Worm (Caenorhabditis elegans) whole organism, L4 larva: ENCODE measurements around the gene kin-26.

Experiments used
- F26F4.8 ChIP-seq: fragments of 200-800 bp; sonication (Bioruptor generic); conservative IDR thresholded peaks from 2 replicates; pipeline ENCODE4 v1.3.6; 2022; ENCODE audit warnings: missing genetic modification characterization, missing compliant biosample characterization
- F37D6.2 ChIP-seq: sonication (generic microtip); optimal IDR thresholded peaks from 2 replicates; lab custom pipeline; 2016; ENCODE audit warnings: mild to moderate bottlenecking, missing genetic modification characterization, missing compliant biosample characterization
- F44E2.7 ChIP-seq: fragments of 200-800 bp; sonication (Bioruptor generic); IDR thresholded peaks from 2 replicates; pipeline ENCODE4 v2.1.2; 2022; ENCODE audit warnings: missing genetic modification characterization, missing compliant biosample characterization
- F49E8.2 ChIP-seq: sonication (generic microtip); optimal IDR thresholded peaks from 2 replicates; lab custom pipeline; 2016; ENCODE audit warnings: missing compliant biosample characterization, mild to moderate bottlenecking, missing genetic modification characterization, borderline replicate concordance
- Y105C5A.15 ChIP-seq: fragments of 200-800 bp; sonication (Bioruptor generic); IDR thresholded peaks from 2 replicates; pipeline ENCODE4 v1.3.6; 2022; ENCODE audit warnings: missing genetic modification characterization, missing compliant biosample characterization
- Y5F2A.4 ChIP-seq: fragments of 200-800 bp; sonication (Bioruptor generic); optimal IDR thresholded peaks from 2 replicates; lab custom pipeline; 2018; ENCODE audit warnings: mild to moderate bottlenecking, missing genetic modification characterization, missing compliant biosample characterization
- ZK337.2 ChIP-seq: fragments of 200-800 bp; sonication (Bioruptor generic); IDR thresholded peaks from 2 replicates; pipeline ENCODE4 v1.3.6; 2022; ENCODE audit warnings: missing genetic modification reagents, missing genetic modification characterization, missing compliant biosample characterization
- aha-1 ChIP-seq: fragments of 150-350 bp; peaks from one replicate; lab custom pipeline; 2014; ENCODE audit warnings: missing biosample characterization, missing genetic modification characterization
- aly-2 ChIP-seq: sonication (generic microtip); optimal IDR thresholded peaks from 2 replicates; lab custom pipeline; 2018; ENCODE audit warnings: missing biosample characterization, missing genetic modification characterization
- ceh-20 ChIP-seq: fragments of 200-800 bp; sonication (Bioruptor generic); IDR thresholded peaks from 2 replicates; pipeline ENCODE4 v1.3.6; 2022; ENCODE audit warnings: missing genetic modification reagents, missing genetic modification characterization, missing compliant biosample characterization
- ceh-28 ChIP-seq: fragments of 150-350 bp; optimal IDR thresholded peaks from 2 replicates; lab custom pipeline; 2014; ENCODE audit warnings: missing biosample characterization, missing genetic modification reagents, missing genetic modification characterization
- ceh-32 ChIP-seq: sonication (generic microtip); optimal IDR thresholded peaks from 2 replicates; lab custom pipeline; 2016; ENCODE audit warnings: mild to moderate bottlenecking, missing genetic modification characterization, missing compliant biosample characterization; ENCODE audit not compliant: poor library complexity
- ceh-62 ChIP-seq: sonication (generic microtip); optimal IDR thresholded peaks from 2 replicates; lab custom pipeline; 2017; ENCODE audit warnings: missing biosample characterization, missing genetic modification characterization
- ceh-82 ChIP-seq: sonication (generic microtip); optimal IDR thresholded peaks from 2 replicates; lab custom pipeline; 2017; ENCODE audit warnings: missing biosample characterization, missing genetic modification characterization
- ces-1 ChIP-seq: fragments of 150-350 bp; sonication (generic microtip); optimal IDR thresholded peaks from 4 replicates; lab custom pipeline; 2014; ENCODE audit warnings: missing biosample characterization, missing genetic modification reagents, missing genetic modification characterization
- ctbp-1 ChIP-seq: fragments of 200-800 bp; sonication (Bioruptor generic); IDR thresholded peaks from 2 replicates; pipeline ENCODE4 v1.3.6; 2022; ENCODE audit warnings: missing genetic modification reagents, missing genetic modification characterization, missing compliant biosample characterization
- daf-16 ChIP-seq, 3 experiments: sonication (generic microtip); optimal IDR thresholded peaks; 2 replicates each; lab custom pipeline; 2016 to 2017; ENCODE audit warnings: missing genetic modification characterization in 3 of 3, missing genetic modification reagents in 3 of 3, mild to moderate bottlenecking in 2 of 3, missing compliant biosample characterization in 2 of 3, missing biosample characterization in 1 of 3, moderate library complexity in 1 of 3
- dmd-6 ChIP-seq: fragments of 200-800 bp; sonication (Bioruptor generic); IDR thresholded peaks from 2 replicates; pipeline ENCODE4 v1.3.6; 2022; ENCODE audit warnings: missing genetic modification reagents, missing genetic modification characterization, missing compliant biosample characterization
- dve-1 ChIP-seq: sonication (generic microtip); optimal IDR thresholded peaks from 2 replicates; lab custom pipeline; 2017; ENCODE audit warnings: antibody characterized with exemption, mild to moderate bottlenecking, missing genetic modification characterization, missing compliant biosample characterization; ENCODE audit not compliant: insufficient read depth
- fkh-10 ChIP-seq: fragments of 150-350 bp; optimal IDR thresholded peaks from 2 replicates; lab custom pipeline; 2014; ENCODE audit warnings: missing biosample characterization, missing genetic modification reagents, missing genetic modification characterization
- hif-1 ChIP-seq, 2 experiments: sonication (generic microtip); optimal IDR thresholded peaks; 2 replicates each; lab custom pipeline; 2016 to 2017; ENCODE audit warnings: missing compliant biosample characterization in 2 of 2, missing genetic modification characterization in 2 of 2, missing genetic modification reagents in 2 of 2, missing genotype in 2 of 2, mild to moderate bottlenecking in 1 of 2
- hlh-11 ChIP-seq: fragments of 200-800 bp; sonication (Bioruptor generic); optimal IDR thresholded peaks from 2 replicates; lab custom pipeline; 2018; ENCODE audit warnings: mild to moderate bottlenecking, missing genetic modification characterization, missing compliant biosample characterization
- jun-1 ChIP-seq: fragments of 150-350 bp; optimal IDR thresholded peaks from 2 replicates; lab custom pipeline; 2014; ENCODE audit warnings: missing biosample characterization, missing genetic modification reagents, missing genetic modification characterization
- lim-7 ChIP-seq: fragments of 200-800 bp; sonication (Bioruptor generic); IDR thresholded peaks from 2 replicates; pipeline ENCODE4 v1.3.6; 2022; ENCODE audit warnings: missing genetic modification characterization, missing compliant biosample characterization
- lin-39 ChIP-seq: fragments of 150-350 bp; optimal IDR thresholded peaks from 2 replicates; lab custom pipeline; 2014; ENCODE audit warnings: missing biosample characterization, missing genetic modification reagents, missing genetic modification characterization
- lsy-2 ChIP-seq, 2 experiments: fragments of 150-350 bp in 1 of 2; sonication (generic microtip) in 1 of 2; optimal IDR thresholded peaks; 2 replicates each; lab custom pipeline; 2014 to 2017; ENCODE audit warnings: missing biosample characterization in 2 of 2, missing genetic modification characterization in 2 of 2
- madf-5 ChIP-seq, 2 experiments: fragments of 200-800 bp; sonication (Bioruptor generic); IDR thresholded peaks; 2 replicates each; pipeline ENCODE4 v1.3.6; 2022; ENCODE audit warnings: missing compliant biosample characterization in 2 of 2, missing genetic modification characterization in 2 of 2
- mdl-1 ChIP-seq, 2 experiments: fragments of 150-350 bp in 1 of 2; sonication (generic microtip) in 1 of 2; optimal IDR thresholded peaks; 2 replicates each; lab custom pipeline; 2014 to 2017; ENCODE audit warnings: missing biosample characterization in 2 of 2, missing genetic modification characterization in 2 of 2
- mdt-29 ChIP-seq: fragments of 200-800 bp; sonication (Bioruptor generic); IDR thresholded peaks from 2 replicates; pipeline ENCODE4 v1.3.6; 2022; ENCODE audit warnings: missing genetic modification reagents, missing genetic modification characterization, missing compliant biosample characterization
- mxl-3 ChIP-seq: fragments of 200-800 bp; sonication (Bioruptor generic); optimal IDR thresholded peaks from 2 replicates; lab custom pipeline; 2018; ENCODE audit warnings: mild to moderate bottlenecking, missing genetic modification characterization, missing compliant biosample characterization
- nhr-10 ChIP-seq: fragments of 150-350 bp; optimal IDR thresholded peaks from 2 replicates; lab custom pipeline; 2014; ENCODE audit warnings: missing biosample characterization, missing genetic modification characterization
- nhr-102 ChIP-seq: sonication (generic microtip); optimal IDR thresholded peaks from 2 replicates; lab custom pipeline; 2016; ENCODE audit warnings: mild to moderate bottlenecking, missing genetic modification characterization, moderate library complexity, missing compliant biosample characterization
- nhr-25 ChIP-seq: sonication (generic microtip); optimal IDR thresholded peaks from 2 replicates; lab custom pipeline; 2017; ENCODE audit warnings: missing genetic modification characterization, mild to moderate bottlenecking, missing compliant biosample characterization, antibody characterized with exemption, moderate library complexity, borderline replicate concordance; ENCODE audit not compliant: insufficient read depth
- nhr-28 ChIP-seq: fragments of 150-350 bp; optimal IDR thresholded peaks from 2 replicates; lab custom pipeline; 2014; ENCODE audit warnings: missing biosample characterization, missing genetic modification characterization
- nhr-41 ChIP-seq: fragments of 200-800 bp; sonication (Bioruptor generic); IDR thresholded peaks from 2 replicates; pipeline ENCODE4 v1.3.6; 2022; ENCODE audit warnings: missing genetic modification reagents, missing genetic modification characterization, missing compliant biosample characterization
- nhr-42 ChIP-seq: fragments of 200-800 bp; sonication (Bioruptor generic); IDR thresholded peaks from 2 replicates; pipeline ENCODE4 v1.3.6; 2022; ENCODE audit warnings: missing genetic modification characterization, missing compliant biosample characterization
- nhr-48 ChIP-seq: sonication (generic microtip); optimal IDR thresholded peaks from 2 replicates; lab custom pipeline; 2016; ENCODE audit warnings: mild to moderate bottlenecking, missing genetic modification characterization, missing compliant biosample characterization
- nhr-76 ChIP-seq: fragments of 150-350 bp; optimal IDR thresholded peaks from 2 replicates; lab custom pipeline; 2014; ENCODE audit warnings: missing biosample characterization, missing genetic modification characterization
- nhr-77 ChIP-seq: fragments of 150-350 bp; optimal IDR thresholded peaks from 2 replicates; lab custom pipeline; 2014; ENCODE audit warnings: missing biosample characterization, missing genetic modification characterization
- php-3 ChIP-seq: fragments of 200-800 bp; sonication (Bioruptor generic); IDR thresholded peaks from 2 replicates; pipeline ENCODE4 v1.3.6; 2022; ENCODE audit warnings: missing genetic modification reagents, missing genetic modification characterization, missing compliant biosample characterization
- pqm-1 ChIP-seq: sonication (generic microtip); optimal IDR thresholded peaks from 2 replicates; lab custom pipeline; 2017; ENCODE audit warnings: missing biosample characterization, missing genetic modification characterization
- rbr-2 ChIP-seq: sonication (generic microtip); optimal IDR thresholded peaks from 2 replicates; lab custom pipeline; 2016; ENCODE audit warnings: missing genotype, missing genetic modification characterization, missing compliant biosample characterization
- skn-1 ChIP-seq: fragments of 150-350 bp; optimal IDR thresholded peaks from 2 replicates; lab custom pipeline; 2014; ENCODE audit warnings: missing biosample characterization, missing genetic modification characterization
- tra-1 ChIP-seq: fragments of 200-800 bp; sonication (Bioruptor generic); IDR thresholded peaks from 2 replicates; pipeline ENCODE4 v1.3.6; 2022; ENCODE audit warnings: missing genetic modification reagents, missing genetic modification characterization, missing compliant biosample characterization
- unc-39 ChIP-seq: sonication (generic microtip); optimal IDR thresholded peaks from 2 replicates; lab custom pipeline; 2017; ENCODE audit warnings: missing biosample characterization, missing genetic modification characterization
- ztf-7 ChIP-seq: fragments of 150-350 bp; optimal IDR thresholded peaks from 2 replicates; lab custom pipeline; 2014; ENCODE audit warnings: missing biosample characterization, missing genetic modification characterization

The kin-26 gene

ce11 chrIV:7836030-7836429 is 41.7 kb downstream of the kin-26 start:
- no peak for TF ChIP-seq madf-5 (GFP tag; IDR thresholded peaks at IDR 0.05; lab: Robert Waterston, UW)
- TF ChIP-seq mdl-1 (tag; optimal IDR thresholded peaks at IDR 0.05; lab: Kevin White, UChicago), result peak in 1 of 2 experiments; percentile 0
- TF ChIP-seq dmd-6 (GFP tag; lab: Robert Waterston, UW), result no peak
- no peak for TF ChIP-seq dve-1 (tag; lab: Kevin White, UChicago)
- TF ChIP-seq nhr-102 (tag; lab: Kevin White, UChicago), result no peak
- no peak for TF ChIP-seq F44E2.7
- no peak for TF ChIP-seq ctbp-1 (GFP tag; lab: Robert Waterston, UW)
- no peak for TF ChIP-seq fkh-10 (GFP tag; lab: Kevin White, UChicago)
- no peak for TF ChIP-seq nhr-10
- peak in 1 of 2 experiments; percentile 18 for TF ChIP-seq lsy-2 (tag; optimal IDR thresholded peaks at IDR 0.05; lab: Kevin White, UChicago)
- TF ChIP-seq nhr-25 (tag; lab: Kevin White, UChicago), result peak; percentile 47
- no peak for TF ChIP-seq nhr-48 (tag; lab: Kevin White, UChicago)
- no peak for TF ChIP-seq F26F4.8
- peak; percentile 33 for TF ChIP-seq mxl-3
- peak; percentile 83 for TF ChIP-seq nhr-28 (tag; lab: Kevin White, UChicago)
- no peak for TF ChIP-seq F49E8.2 (tag; lab: Kevin White, UChicago)
- no peak for TF ChIP-seq php-3 (GFP tag; lab: Robert Waterston, UW)
- no peak for TF ChIP-seq Y105C5A.15
- TF ChIP-seq, all 104 proteins: peak for 5

- TF ChIP-seq skn-1 (tag; lab: Kevin White, UChicago) (no peak), nhr-41 (GFP tag; lab: Robert Waterston, UW) (no peak), aha-1 (tag; lab: Kevin White, UChicago) (peak; percentile 34)
Observed at ce11 chrIV:7834625-7835228, 43.0 kb downstream of the kin-26 start, which contains the start of gene erp-44.2. TSS of gene erp-44.2 (minus strand) at chrIV:7834675.

DNA sequence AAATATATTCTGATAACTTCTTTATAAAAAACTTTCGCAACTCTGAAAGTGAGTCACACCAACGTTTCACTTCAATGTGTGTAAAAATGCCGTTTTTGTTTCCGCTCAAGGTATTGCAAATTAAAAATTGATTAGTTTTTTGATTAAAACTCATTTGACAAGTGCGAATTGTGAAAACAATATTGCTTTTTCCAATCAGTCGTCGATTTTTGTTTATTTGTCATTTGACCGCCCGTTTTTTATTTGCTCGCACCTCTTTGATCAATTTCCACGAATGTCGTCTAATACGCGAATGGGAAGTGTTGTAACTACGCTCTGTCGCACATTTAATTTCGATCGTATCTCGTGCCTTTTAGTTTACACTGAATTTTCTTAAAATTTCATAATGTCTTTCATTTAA is 47.5 kb downstream of the kin-26 start, which contains the start of gene mvb-12:
TSS of gene mvb-12 (plus strand) at position 375 of the 400 bp plus-strand sequence.
- TF ChIP-seq daf-16 (GFP tag; optimal IDR thresholded peaks at IDR 0.05; lab: Kevin White, UChicago) (no peak), daf-16 (tag; optimal IDR thresholded peaks at IDR 0.05; lab: Kevin White, UChicago) (peak; percentile 84), hlh-11 (tag; lab: Kevin White, UChicago) (peak; percentile 27), Y5F2A.4 (GFP tag; lab: Kevin White, UChicago) (no peak), nhr-25 (tag; lab: Kevin White, UChicago) (no peak), lin-39 (tag; lab: Kevin White, UChicago) (no peak), ztf-7 (no peak), mdt-29 (GFP tag; lab: Robert Waterston, UW) (no peak), ceh-28 (tag; lab: Kevin White, UChicago) (no peak), F44E2.7 (no peak), nhr-77 (tag; lab: Kevin White, UChicago) (no peak), ZK337.2 (GFP tag; lab: Robert Waterston, UW) (no peak), tra-1 (GFP tag; lab: Robert Waterston, UW) (no peak), ceh-82 (tag; lab: Kevin White, UChicago) (no peak), aly-2 (tag; lab: Kevin White, UChicago) (no peak), lim-7 (GFP tag; lab: Robert Waterston, UW) (no peak), F37D6.2 (tag; lab: Kevin White, UChicago) (no peak), pqm-1 (tag; lab: Kevin White, UChicago) (peak; percentile 4), nhr-76 (no peak), jun-1 (tag; lab: Kevin White, UChicago) (no peak), ceh-62 (tag; lab: Kevin White, UChicago) (no peak), ceh-32 (tag; lab: Kevin White, UChicago) (no peak), rbr-2 (tag; lab: Kevin White, UChicago) (no peak), mdl-1 (tag; optimal IDR thresholded peaks at IDR 0.05; lab: Kevin White, UChicago) (peak in 1 of 2 experiments; percentile 30), nhr-42 (GFP tag; lab: Robert Waterston, UW) (no peak), ces-1 (GFP tag; lab: Kevin White, UChicago) (no peak), lsy-2 (tag; optimal IDR thresholded peaks at IDR 0.05; lab: Kevin White, UChicago) (peak in 1 of 2 experiments; percentile 49), hif-1 (tag; optimal IDR thresholded peaks at IDR 0.05; lab: Kevin White, UChicago) (no peak), nhr-10 (no peak), dmd-6 (GFP tag; lab: Robert Waterston, UW) (0 out of 2 replicates have a peak, but pooled peaks have one; percentile 10), fkh-10 (GFP tag; lab: Kevin White, UChicago) (no peak), ceh-20 (no peak), unc-39 (tag; lab: Kevin White, UChicago) (no peak)
